Fruit fly (Drosophila melanogaster): ENCODE measurements around the gene CG17187.

CG17187 gene

DNA sequence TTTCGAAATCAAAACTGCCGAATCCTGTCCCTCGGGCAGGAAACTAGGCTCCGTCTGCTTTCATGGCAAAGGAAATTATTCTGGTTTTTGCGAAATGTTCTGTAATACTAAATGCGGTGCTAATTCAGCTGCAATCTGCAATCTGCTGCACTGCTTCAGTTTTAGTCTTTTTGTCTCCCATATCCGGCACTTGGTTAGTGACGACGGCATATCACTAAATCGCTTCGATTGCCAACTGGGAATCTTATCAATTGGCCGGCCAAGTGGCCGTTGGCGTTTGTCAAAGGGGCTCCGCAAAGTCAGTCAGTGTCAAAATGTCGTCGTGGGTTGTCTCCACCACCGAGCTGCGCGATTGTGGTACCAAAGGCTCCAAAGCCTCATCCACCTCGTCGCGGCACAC, 35.9 kb downstream of the CG17187 start, which contains the start of gene CG18577:
TSS of gene CG18577 (plus strand) at position 301 of the 400 bp plus-strand sequence.
- no peak for TF ChIP-seq psq (optimal IDR thresholded peaks at IDR 0.05)

All from Kc167 (cell line).